Worm (Caenorhabditis elegans) whole organism, late embryonic: ENCODE data around the gene rps-21.
A peak's percentile ranks its signal among the peaks of the same experiment; 100 is the strongest.

Source experiments
- C08G9.2 ChIP-seq: sonication (generic microtip); optimal IDR thresholded peaks from 2 replicates; lab custom pipeline; 2016; ENCODE audit warnings: mild to moderate bottlenecking, missing genetic modification characterization, moderate library complexity, missing compliant biosample characterization
- C38D4.7 ChIP-seq: fragments of 200-800 bp; sonication (Bioruptor generic); optimal IDR thresholded peaks from 2 replicates; lab custom pipeline; 2018; ENCODE audit warnings: mild to moderate bottlenecking, missing genetic modification characterization, moderate library complexity, missing compliant biosample characterization
- K02D7.2 ChIP-seq: sonication (generic microtip); optimal IDR thresholded peaks from 2 replicates; lab custom pipeline; 2017; ENCODE audit warnings: mild to moderate bottlenecking, missing genetic modification characterization, missing compliant biosample characterization
- K09A11.1 ChIP-seq: sonication (generic microtip); optimal IDR thresholded peaks from 2 replicates; lab custom pipeline; 2017; ENCODE audit warnings: antibody characterized with exemption, mild to moderate bottlenecking, missing genetic modification characterization, missing compliant biosample characterization; ENCODE audit not compliant: insufficient read depth
- ahr-1 ChIP-seq: sonication (generic microtip); optimal IDR thresholded peaks from 2 replicates; lab custom pipeline; 2016; ENCODE audit warnings: missing genetic modification characterization, missing compliant biosample characterization
- ceh-18 ChIP-seq: sonication (generic microtip); optimal IDR thresholded peaks from 2 replicates; lab custom pipeline; 2016; ENCODE audit warnings: missing genetic modification characterization, missing compliant biosample characterization
- ceh-2 ChIP-seq: sonication (generic microtip); optimal IDR thresholded peaks from 2 replicates; lab custom pipeline; 2016; ENCODE audit warnings: missing genotype, missing genetic modification characterization, missing compliant biosample characterization
- ceh-31 ChIP-seq: sonication (generic microtip); optimal IDR thresholded peaks from 2 replicates; lab custom pipeline; 2016; ENCODE audit warnings: missing genetic modification characterization, missing compliant biosample characterization
- ceh-34 ChIP-seq: sonication (generic microtip); optimal IDR thresholded peaks from 2 replicates; lab custom pipeline; 2016; ENCODE audit warnings: mild to moderate bottlenecking, missing genetic modification characterization, missing compliant biosample characterization
- ceh-45 ChIP-seq: fragments of 200-800 bp; sonication (Bioruptor generic); IDR thresholded peaks from 2 replicates; pipeline ENCODE4 v1.3.6; 2022; ENCODE audit warnings: missing genetic modification reagents, missing genetic modification characterization, missing compliant biosample characterization
- ceh-48 ChIP-seq: sonication (generic microtip); optimal IDR thresholded peaks from 2 replicates; lab custom pipeline; 2016; ENCODE audit warnings: missing genetic modification characterization, inconsistent platforms, missing compliant biosample characterization
- che-1 ChIP-seq: sonication (generic microtip); optimal IDR thresholded peaks from 2 replicates; lab custom pipeline; 2016; ENCODE audit warnings: mild to moderate bottlenecking, missing genetic modification characterization, missing compliant biosample characterization
- elt-2 ChIP-seq: sonication (generic microtip); optimal IDR thresholded peaks from 2 replicates; lab custom pipeline; 2016; ENCODE audit warnings: missing genetic modification reagents, missing genetic modification characterization, missing compliant biosample characterization
- ets-4 ChIP-seq: sonication (generic microtip); optimal IDR thresholded peaks from 2 replicates; lab custom pipeline; 2016; ENCODE audit warnings: missing genetic modification characterization, missing compliant biosample characterization
- fkh-10 ChIP-seq: fragments of 150-350 bp; optimal IDR thresholded peaks from 2 replicates; lab custom pipeline; 2014; ENCODE audit warnings: missing biosample characterization, missing genetic modification reagents, missing genetic modification characterization
- hlh-30 ChIP-seq: sonication (generic microtip); optimal IDR thresholded peaks from 2 replicates; lab custom pipeline; 2017; ENCODE audit warnings: antibody characterized with exemption, missing genetic modification characterization, missing compliant biosample characterization; ENCODE audit not compliant: insufficient read depth
- hlh-8 ChIP-seq: sonication (generic microtip); optimal IDR thresholded peaks from 2 replicates; lab custom pipeline; 2016; ENCODE audit warnings: missing genotype, missing genetic modification characterization, missing compliant biosample characterization
- lin-11 ChIP-seq: fragments of 200-800 bp; sonication (Bioruptor generic); optimal IDR thresholded peaks from 2 replicates; lab custom pipeline; 2018; ENCODE audit warnings: mild to moderate bottlenecking, missing genetic modification characterization, missing compliant biosample characterization
- madf-2 ChIP-seq: sonication (generic microtip); optimal IDR thresholded peaks from 2 replicates; lab custom pipeline; 2017; ENCODE audit warnings: missing genetic modification characterization, missing compliant biosample characterization
- nfya-1 ChIP-seq: sonication (generic microtip); optimal IDR thresholded peaks from 2 replicates; lab custom pipeline; 2017; ENCODE audit warnings: missing genetic modification characterization, mild to moderate bottlenecking, missing compliant biosample characterization, antibody characterized with exemption, moderate library complexity
- nhr-232 ChIP-seq: sonication (generic microtip); optimal IDR thresholded peaks from 2 replicates; lab custom pipeline; 2016; ENCODE audit warnings: missing genetic modification characterization, missing compliant biosample characterization
- odd-2 ChIP-seq: sonication (generic microtip); optimal IDR thresholded peaks from 2 replicates; lab custom pipeline; 2017; ENCODE audit warnings: antibody characterized with exemption, mild to moderate bottlenecking, missing genetic modification characterization, missing compliant biosample characterization
- pag-3 ChIP-seq: sonication (generic microtip); optimal IDR thresholded peaks from 2 replicates; lab custom pipeline; 2016; ENCODE audit warnings: missing compliant biosample characterization, missing genetic modification characterization, borderline replicate concordance
- pat-9 ChIP-seq: fragments of 200-800 bp; sonication (Bioruptor generic); optimal IDR thresholded peaks from 2 replicates; lab custom pipeline; 2018; ENCODE audit warnings: mild to moderate bottlenecking, missing genetic modification characterization, moderate library complexity, missing compliant biosample characterization
- pha-2 ChIP-seq: sonication (generic microtip); optimal IDR thresholded peaks from 2 replicates; lab custom pipeline; 2017; ENCODE audit warnings: mild to moderate bottlenecking, missing genetic modification characterization, missing compliant biosample characterization
- pros-1 ChIP-seq: fragments of 150-350 bp; optimal IDR thresholded peaks from 2 replicates; lab custom pipeline; 2014; ENCODE audit warnings: missing biosample characterization, missing genetic modification reagents, missing genetic modification characterization
- ref-2 ChIP-seq: sonication (generic microtip); optimal IDR thresholded peaks from 2 replicates; lab custom pipeline; 2016; ENCODE audit warnings: missing genetic modification characterization, missing compliant biosample characterization
- rnt-1 ChIP-seq: sonication (generic microtip); optimal IDR thresholded peaks from 2 replicates; lab custom pipeline; 2016; ENCODE audit warnings: missing genetic modification characterization, missing compliant biosample characterization
- sdc-2 ChIP-seq: sonication (generic microtip); optimal IDR thresholded peaks from 2 replicates; lab custom pipeline; 2016; ENCODE audit warnings: missing genotype, missing genetic modification characterization, missing compliant biosample characterization
- sox-4 ChIP-seq: sonication (generic microtip); optimal IDR thresholded peaks from 2 replicates; lab custom pipeline; 2017; ENCODE audit warnings: mild to moderate bottlenecking, missing genetic modification characterization, inconsistent platforms, missing compliant biosample characterization
- tbx-2 ChIP-seq: sonication (generic microtip); optimal IDR thresholded peaks from 2 replicates; lab custom pipeline; 2016; ENCODE audit warnings: missing genetic modification characterization, missing compliant biosample characterization
- ttx-3 ChIP-seq: sonication (generic microtip); optimal IDR thresholded peaks from 2 replicates; lab custom pipeline; 2016; ENCODE audit warnings: missing genetic modification reagents, missing genetic modification characterization, missing compliant biosample characterization
- unc-42 ChIP-seq: sonication (generic microtip); optimal IDR thresholded peaks from 2 replicates; lab custom pipeline; 2016; ENCODE audit warnings: missing genotype, missing genetic modification characterization, missing compliant biosample characterization
- zip-5 ChIP-seq: sonication (generic microtip); optimal IDR thresholded peaks from 2 replicates; lab custom pipeline; 2016; ENCODE audit warnings: missing genetic modification characterization, missing compliant biosample characterization

rps-21 gene

DNA sequence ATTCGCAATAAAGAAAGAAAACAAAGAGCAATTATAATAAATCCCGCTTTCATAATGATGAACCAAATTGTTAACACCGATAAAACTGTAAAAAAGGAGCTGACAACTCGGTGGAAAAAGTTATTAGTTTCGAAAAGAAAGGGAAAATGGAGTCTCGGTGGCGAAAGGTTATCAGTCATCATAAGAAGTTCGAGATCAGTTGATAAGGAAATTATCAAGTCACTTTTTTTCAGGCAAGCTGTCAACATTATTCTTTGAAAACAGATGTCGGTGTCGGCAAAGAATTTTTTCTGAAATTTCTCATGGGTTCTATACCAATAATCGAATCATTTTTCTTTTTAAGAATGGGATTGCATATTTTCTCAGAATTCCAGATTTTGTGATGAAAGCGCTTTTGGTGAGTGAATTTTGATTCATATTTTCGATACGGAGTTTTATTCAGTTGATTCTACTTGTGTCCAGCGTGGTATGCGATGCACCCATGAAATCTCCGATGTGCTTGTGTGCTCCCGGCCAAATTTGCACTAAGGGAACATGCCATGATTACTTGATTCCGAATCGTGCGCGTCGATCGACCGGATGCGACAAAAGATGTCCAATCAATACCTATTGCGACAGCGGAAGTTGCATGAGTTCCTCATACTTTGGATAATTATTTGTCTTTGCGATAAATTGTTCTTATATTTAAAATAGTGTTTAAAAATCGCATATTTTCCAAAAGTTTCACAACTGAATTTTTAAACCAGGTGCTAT lies 955 bp downstream of the rps-21 start, which contains the start of the genes F37C12.21 and F37C12.10:
Gene F37C12.21 (plus strand): TSS at position 58 of the 753 bp plus-strand sequence.
Gene F37C12.10 (minus strand): TSS at position 85 of the 753 bp plus-strand sequence.
- TF ChIP-seq ceh-45 (GFP tag; lab: Robert Waterston, UW) (no peak), elt-2 (tag; lab: Kevin White, UChicago) (peak; percentile 49)

DNA sequence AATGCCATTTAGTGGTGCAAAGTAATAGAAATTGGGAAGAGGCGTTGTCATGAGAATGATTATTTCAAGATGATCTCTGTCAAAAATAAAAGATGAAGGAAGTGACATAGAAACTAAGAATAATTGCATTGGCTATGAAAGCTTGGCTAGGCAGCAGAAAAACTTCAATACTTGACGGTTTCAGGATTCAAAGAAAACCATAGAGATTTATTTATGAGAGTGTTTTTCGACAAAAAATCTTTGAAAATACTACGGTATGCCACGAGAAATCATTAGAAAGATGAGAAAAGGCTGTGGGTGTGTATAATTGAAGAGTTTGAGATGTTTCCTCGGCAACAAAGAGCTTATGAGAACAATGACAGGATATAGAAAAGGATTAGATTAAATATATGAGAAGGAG lies 4.0 kb downstream of the rps-21 start, which contains the start of gene F37C12.14:
Gene F37C12.14 (minus strand): TSS at position 101 of the 400 bp plus-strand sequence.
- TF ChIP-seq lin-11 (tag; lab: Kevin White, UChicago) (no peak), unc-42 (no peak), pag-3 (tag; lab: Kevin White, UChicago) (no peak), fkh-10 (GFP tag; lab: Kevin White, UChicago) (no peak), hlh-8 (tag; lab: Kevin White, UChicago) (no peak), ahr-1 (tag; lab: Kevin White, UChicago) (no peak), elt-2 (tag; lab: Kevin White, UChicago) (no peak), ceh-34 (tag; lab: Kevin White, UChicago) (no peak), sdc-2 (tag; lab: Kevin White, UChicago) (no peak), ceh-48 (tag; lab: Kevin White, UChicago) (no peak), hlh-30 (tag; lab: Kevin White, UChicago) (no peak), odd-2 (no peak), ref-2 (tag; lab: Kevin White, UChicago) (no peak), pros-1 (tag; lab: Kevin White, UChicago) (no peak), nfya-1 (tag; lab: Kevin White, UChicago) (no peak), madf-2 (tag; lab: Kevin White, UChicago) (no peak), nhr-232 (no peak), pat-9 (tag; lab: Kevin White, UChicago) (no peak), ets-4 (tag; lab: Kevin White, UChicago) (no peak), C38D4.7 (GFP tag; lab: Kevin White, UChicago) (no peak)

DNA sequence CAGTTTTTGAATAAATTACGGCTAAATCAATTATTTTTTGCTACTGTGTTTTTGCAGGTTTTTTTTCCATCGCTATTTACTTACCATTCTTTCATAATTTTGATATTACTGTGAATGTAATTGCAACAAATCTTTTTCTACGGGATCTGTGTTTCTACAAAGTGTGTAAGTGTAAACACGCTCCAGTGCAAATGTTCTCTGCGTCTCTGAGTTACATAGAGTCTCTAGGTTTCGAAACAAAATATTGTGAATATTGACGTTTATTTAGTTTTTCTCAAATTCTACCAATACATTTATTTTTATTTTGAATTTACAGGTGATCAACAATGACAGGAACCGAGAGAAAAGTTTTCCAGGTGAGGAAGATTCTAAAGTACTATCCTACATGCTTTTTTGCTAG lies 5.4 kb downstream of the rps-21 start, which contains the start of gene yju-2:
Gene yju-2 (plus strand): TSS at position 315 of the 400 bp plus-strand sequence.
- peak; percentile 22 for TF ChIP-seq ets-4 (tag; lab: Kevin White, UChicago)
- peak; percentile 47 for TF ChIP-seq ref-2 (tag; lab: Kevin White, UChicago)
- TF ChIP-seq unc-42, result peak; percentile 14
- no peak for TF ChIP-seq pha-2
- TF ChIP-seq hlh-30 (tag; lab: Kevin White, UChicago), result no peak
- no peak for TF ChIP-seq K09A11.1 (tag; lab: Kevin White, UChicago)
- peak; percentile 57 for TF ChIP-seq tbx-2 (tag; lab: Kevin White, UChicago)
- peak; percentile 21 for TF ChIP-seq C08G9.2 (tag; lab: Kevin White, UChicago)
- TF ChIP-seq sdc-2 (tag; lab: Kevin White, UChicago), result peak; percentile 2
- peak; percentile 66 for TF ChIP-seq ceh-31
- peak; percentile 26 for TF ChIP-seq zip-5 (tag; lab: Kevin White, UChicago)
- TF ChIP-seq nfya-1 (tag; lab: Kevin White, UChicago), result peak; percentile 27
- peak; percentile 51 for TF ChIP-seq ceh-2 (tag; lab: Kevin White, UChicago)

DNA sequence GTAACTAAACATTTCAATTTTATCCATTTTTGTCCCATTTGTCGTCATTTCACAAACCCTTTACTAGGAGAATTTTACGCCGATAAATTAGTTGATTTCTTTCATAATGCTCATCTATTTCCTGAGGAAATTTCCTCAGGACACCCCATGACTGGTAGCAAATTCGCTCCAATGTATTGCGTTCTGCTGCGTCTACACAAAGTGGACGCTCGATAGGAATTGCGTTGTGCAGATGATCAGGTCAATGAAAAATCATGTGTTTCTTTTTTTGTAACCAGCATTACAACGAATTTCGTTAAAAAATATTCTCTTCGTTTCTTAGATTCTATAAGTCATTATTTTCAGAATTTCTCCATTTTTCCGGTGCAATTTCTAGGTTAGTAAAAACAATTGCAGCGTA lies 7.6 kb downstream of the rps-21 start, which contains the start of gene epg-4:
Gene epg-4 (plus strand): TSS at position 346 of the 400 bp plus-strand sequence.
- TF ChIP-seq tbx-2 (tag; lab: Kevin White, UChicago), result peak; percentile 22
- TF ChIP-seq pros-1 (tag; lab: Kevin White, UChicago), result no peak
- TF ChIP-seq ref-2 (tag; lab: Kevin White, UChicago), result peak; percentile 32
- peak; percentile 91 for TF ChIP-seq hlh-30 (tag; lab: Kevin White, UChicago)
- TF ChIP-seq pag-3 (tag; lab: Kevin White, UChicago), result no peak
- peak; percentile 3 for TF ChIP-seq unc-42
- TF ChIP-seq ceh-18 (tag; lab: Kevin White, UChicago), result peak; percentile 12
- no peak for TF ChIP-seq K02D7.2
- peak; percentile 34 for TF ChIP-seq rnt-1
- peak; percentile 73 for TF ChIP-seq ceh-31
- TF ChIP-seq ttx-3 (tag; lab: Kevin White, UChicago), result peak; percentile 11
- no peak for TF ChIP-seq che-1
- TF ChIP-seq odd-2, result no peak
- TF ChIP-seq sox-4 (tag; lab: Kevin White, UChicago), result no peak
- TF ChIP-seq, all 69 proteins: peak for 8
